Worm (Caenorhabditis elegans) whole organism, early embryonic: ENCODE measurements around the gene T21D12.14.

Experiments used
- F13C5.2 ChIP-seq: sonication (generic microtip); optimal IDR thresholded peaks from 2 replicates; lab custom pipeline; 2017; ENCODE audit warnings: mild to moderate bottlenecking, missing genetic modification characterization, inconsistent platforms, missing compliant biosample characterization
- ceh-13 ChIP-seq: fragments of 200-800 bp; sonication (Bioruptor generic); optimal IDR thresholded peaks from 2 replicates; lab custom pipeline; 2018; ENCODE audit warnings: mild to moderate bottlenecking, missing genetic modification characterization, missing compliant biosample characterization
- flt-1 ChIP-seq: fragments of 200-800 bp; sonication (Bioruptor generic); IDR thresholded peaks from 2 replicates; pipeline ENCODE4 v1.3.6; 2022; ENCODE audit warnings: missing genetic modification characterization, missing compliant biosample characterization
- hmg-4 ChIP-seq: fragments of 200-800 bp; sonication (Bioruptor generic); optimal IDR thresholded peaks from 2 replicates; lab custom pipeline; 2018; ENCODE audit warnings: mild to moderate bottlenecking, missing genetic modification characterization, missing compliant biosample characterization
- scrt-1 ChIP-seq: fragments of 200-800 bp; sonication (Bioruptor generic); IDR thresholded peaks from 2 replicates; pipeline ENCODE4 v1.3.6; 2022; ENCODE audit warnings: missing genetic modification characterization, missing compliant biosample characterization
- tbx-11 ChIP-seq: fragments of 200-800 bp; sonication (Bioruptor generic); IDR thresholded peaks from 2 replicates; pipeline ENCODE4 v1.3.6; 2022; ENCODE audit warnings: missing genetic modification characterization, missing compliant biosample characterization

- TF ChIP-seq tbx-11 (GFP tag; lab: Robert Waterston, UW) = no peak
- no peak for TF ChIP-seq ceh-13 (GFP tag; lab: Kevin White, UChicago)
- no peak for TF ChIP-seq scrt-1 (GFP tag; lab: Robert Waterston, UW)
- no peak for TF ChIP-seq hmg-4
- no peak for TF ChIP-seq F13C5.2 (tag; lab: Kevin White, UChicago)
- no peak for TF ChIP-seq flt-1 (GFP tag; lab: Robert Waterston, UW)
Observed at ce11 chrIV:319654-320053, 31.7 kb upstream of the T21D12.14 start.
